Worm (Caenorhabditis elegans): ENCODE results near the gene ugt-60.

ugt-60 gene

DNA sequence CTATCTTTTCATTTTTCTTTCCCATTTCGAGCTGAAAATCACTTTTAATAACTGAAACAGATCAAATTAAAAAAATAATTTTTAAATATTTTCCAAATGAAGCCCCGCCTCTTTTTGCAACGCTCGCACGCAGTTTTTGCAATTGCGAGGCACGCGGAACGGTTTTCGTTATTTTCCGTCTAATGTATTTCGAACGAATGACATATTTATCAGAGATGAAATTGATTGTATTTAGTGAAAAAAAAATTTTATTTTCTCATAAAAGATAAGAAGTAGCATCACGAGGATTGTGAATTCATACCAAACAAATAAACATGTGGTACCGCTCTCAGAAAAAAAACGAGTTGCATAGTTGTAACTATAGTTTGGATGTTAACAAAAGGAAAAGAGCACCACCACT is 49.0 kb downstream of the ugt-60 start, which contains the start of gene rpac-19:
Gene rpac-19 (minus strand): TSS at position 31 of the 400 bp plus-strand sequence.
- TF ChIP-seq unc-62 (GFP tag; optimal IDR thresholded peaks at IDR 0.05): no peak

DNA sequence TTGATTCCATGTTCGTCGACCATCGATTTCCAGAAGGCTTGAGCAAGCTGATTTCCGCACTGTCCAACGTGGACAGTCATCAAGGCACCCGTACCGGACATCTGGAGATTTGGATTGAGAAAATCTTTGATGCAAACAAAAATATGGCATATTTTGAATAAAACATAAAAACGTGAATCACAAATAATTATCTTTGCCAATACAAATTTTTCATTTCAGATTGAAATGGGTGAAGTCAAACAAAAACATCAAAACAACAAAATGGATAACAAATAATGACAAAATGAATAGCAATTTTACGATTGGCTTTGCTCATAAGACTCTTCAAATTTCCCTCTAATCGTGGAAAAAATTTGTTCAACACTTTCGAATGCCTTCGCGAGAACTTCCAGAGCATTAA is 49.8 kb downstream of the ugt-60 start, which contains the start of gene tbg-1:
Gene tbg-1 (minus strand): TSS at position 101 of the 400 bp plus-strand sequence.
- no peak for TF ChIP-seq unc-62 (GFP tag; optimal IDR thresholded peaks at IDR 0.05)

DNA sequence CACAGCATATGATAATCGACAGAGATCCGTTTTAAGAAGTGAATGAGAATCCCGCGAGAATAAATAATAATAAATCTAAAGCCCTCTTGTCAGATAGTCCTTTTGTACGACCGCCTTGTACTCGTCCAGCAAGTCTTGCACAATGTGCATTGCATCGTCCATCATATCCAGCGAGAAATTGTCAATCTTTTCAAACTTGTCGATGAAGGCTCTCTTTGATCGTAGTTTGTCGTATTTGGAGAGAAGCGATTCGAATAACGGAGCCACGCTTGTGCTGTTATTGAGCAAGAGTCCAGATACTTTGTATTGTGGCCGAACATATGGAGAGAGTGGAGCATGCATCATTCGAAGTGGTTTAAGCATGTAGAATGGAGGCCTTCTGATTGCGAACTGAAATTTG is 52.2 kb downstream of the ugt-60 start:
- no peak for TF ChIP-seq unc-62 (GFP tag; optimal IDR thresholded peaks at IDR 0.05)
